Worm (Caenorhabditis elegans): Measurements from ENCODE around the gene nep-20.

nep-20 gene

DNA sequence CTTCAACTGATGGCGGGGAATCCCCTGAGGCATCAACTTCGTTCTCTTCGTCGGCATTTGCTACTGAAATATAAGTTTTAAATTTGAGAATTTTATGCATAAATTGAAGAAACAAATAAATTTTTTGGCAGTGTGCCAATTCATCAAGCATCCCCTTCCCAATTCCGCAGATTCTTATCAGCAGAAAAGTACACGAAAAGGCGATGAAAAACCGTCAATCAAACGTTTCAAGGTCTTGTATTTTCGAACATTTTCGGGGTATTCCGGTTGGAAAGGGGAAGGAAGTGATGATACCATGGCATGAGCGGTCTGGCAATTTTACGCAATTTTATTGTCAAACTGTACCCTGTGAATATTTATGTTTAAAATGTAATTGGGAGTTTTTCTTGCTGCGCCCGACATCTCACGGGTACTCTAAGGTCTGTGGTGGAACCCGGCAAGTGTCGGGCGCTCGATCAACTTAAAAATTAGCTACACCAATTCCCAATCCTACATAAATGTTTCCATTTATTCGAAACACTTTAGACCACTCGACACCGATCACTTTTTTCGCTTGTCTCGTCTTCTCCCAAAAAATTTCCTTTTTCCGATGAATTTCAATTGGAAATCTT is 39.6 kb upstream of the nep-20 start:
- peak; percentile 43 for TF ChIP-seq unc-62 (GFP tag; optimal IDR thresholded peaks at IDR 0.05)
- TF ChIP-seq snpc-4 (tag; optimal IDR thresholded peaks at IDR 0.05) = peak; percentile 78
- TF ChIP-seq elt-2 (tag; optimal IDR thresholded peaks at IDR 0.05) = no peak
- no peak for TF ChIP-seq R02D3.7 (tag; optimal IDR thresholded peaks at IDR 0.05)
- TF ChIP-seq ceh-9 (tag; optimal IDR thresholded peaks at IDR 0.05) = no peak
- TF ChIP-seq ztf-11 (tag; optimal IDR thresholded peaks at IDR 0.05) = no peak
- TF ChIP-seq nhr-43 (tag; optimal IDR thresholded peaks at IDR 0.05; ENCODE audit: poor library complexity, severe bottlenecking) = peak; percentile 43
- TF ChIP-seq nhr-25 (tag; optimal IDR thresholded peaks at IDR 0.05) = peak; percentile 56
- peak; percentile 77 for TF ChIP-seq elt-1 (tag; optimal IDR thresholded peaks at IDR 0.05)
- peak; percentile 19 for TF ChIP-seq ama-1 (optimal IDR thresholded peaks at IDR 0.05)
- TF ChIP-seq zag-1 (tag; optimal IDR thresholded peaks at IDR 0.05) = no peak
- no peak for TF ChIP-seq skn-1 (tag; optimal IDR thresholded peaks at IDR 0.05)

ce11 chrII:3429400-3429799 is 34.0 kb upstream of the nep-20 start, which contains the start of gene C16C8.18:
TSS of gene C16C8.18 (plus strand) at chrII:3429700.
- no peak for TF ChIP-seq jun-1 (tag; optimal IDR thresholded peaks at IDR 0.05)
- no peak for TF ChIP-seq daf-12 (tag; optimal IDR thresholded peaks at IDR 0.05)
- TF ChIP-seq lin-15B (tag; optimal IDR thresholded peaks at IDR 0.05) = no peak
- TF ChIP-seq nhr-77 (tag; optimal IDR thresholded peaks at IDR 0.05) = no peak
- no peak for TF ChIP-seq aly-2 (tag; optimal IDR thresholded peaks at IDR 0.05)
- TF ChIP-seq tbx-2 (tag; optimal IDR thresholded peaks at IDR 0.05) = no peak
- no peak for TF ChIP-seq pqm-1 (tag; optimal IDR thresholded peaks at IDR 0.05)
- TF ChIP-seq elt-3 (tag; optimal IDR thresholded peaks at IDR 0.05) = no peak
- TF ChIP-seq nhr-43 (tag; optimal IDR thresholded peaks at IDR 0.05; ENCODE audit: poor library complexity, severe bottlenecking) = no peak
- TF ChIP-seq ceh-82 (tag; optimal IDR thresholded peaks at IDR 0.05) = no peak

DNA sequence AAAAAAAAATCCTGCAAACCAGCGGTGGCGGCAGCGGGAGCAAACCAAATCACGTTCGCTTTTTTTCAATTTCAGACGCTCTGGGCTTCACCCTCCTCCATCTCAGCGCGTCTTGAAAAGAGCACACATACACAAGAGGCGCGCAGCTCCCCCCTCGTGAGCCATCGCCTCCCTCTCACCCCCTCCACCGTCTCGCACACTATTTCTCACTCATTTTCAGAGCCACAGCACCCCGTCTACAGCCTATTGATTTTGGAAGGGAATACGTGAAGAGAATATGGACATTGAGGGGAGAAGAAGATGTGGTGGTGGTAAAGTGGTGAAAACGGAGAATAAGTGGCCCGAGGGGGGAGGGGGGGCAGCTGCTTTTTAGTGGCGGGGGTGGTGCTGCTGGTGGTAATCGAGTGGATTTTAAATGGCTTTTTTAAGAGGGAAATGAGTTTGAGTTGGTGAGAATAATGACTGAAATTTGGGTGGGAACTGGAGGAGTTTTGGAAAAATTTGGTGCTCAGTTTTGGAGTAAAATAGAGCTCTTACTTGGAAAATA is 32.8 kb upstream of the nep-20 start:
- TF ChIP-seq snpc-4 (tag; optimal IDR thresholded peaks at IDR 0.05) = peak; percentile 19
- TF ChIP-seq sea-2 (GFP tag; optimal IDR thresholded peaks at IDR 0.05) = peak; percentile 20
- TF ChIP-seq nfya-1 (tag; optimal IDR thresholded peaks at IDR 0.05; ENCODE audit: insufficient read depth) = peak; percentile 60
- peak; percentile 66 for TF ChIP-seq hmg-11 (tag; optimal IDR thresholded peaks at IDR 0.05)
- peak; percentile 72 for TF ChIP-seq lin-39 (tag; optimal IDR thresholded peaks at IDR 0.05)
- peak; percentile 3 for TF ChIP-seq fkh-10 (GFP tag; optimal IDR thresholded peaks at IDR 0.05)
- TF ChIP-seq lin-15B (tag; optimal IDR thresholded peaks at IDR 0.05) = no peak
- no peak for TF ChIP-seq nhr-28 (tag; optimal IDR thresholded peaks at IDR 0.05)

DNA sequence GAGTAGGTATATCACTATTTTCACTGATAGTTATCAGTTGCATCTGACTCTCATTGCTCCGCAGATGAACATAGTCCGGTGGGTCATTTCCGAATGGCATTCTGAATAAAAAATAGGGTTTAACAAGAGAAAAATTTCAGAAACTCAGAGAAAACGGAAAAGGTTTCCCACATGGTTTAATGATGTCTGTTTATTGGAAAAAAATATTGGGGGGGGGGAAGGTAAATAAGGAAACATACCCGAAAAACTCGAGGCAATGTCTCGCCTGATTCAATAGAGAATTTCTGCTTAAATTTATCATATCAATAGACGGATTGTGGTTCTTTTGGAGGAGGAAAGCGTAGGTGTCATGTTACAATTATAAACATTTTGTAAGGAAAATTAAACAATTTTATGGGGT is 30.0 kb upstream of the nep-20 start, which contains the start of gene nep-11:
TSS of gene nep-11 (minus strand) at position 101 of the 400 bp plus-strand sequence.
- TF ChIP-seq mml-1 (tag; optimal IDR thresholded peaks at IDR 0.05) = no peak
- no peak for TF ChIP-seq zag-1 (tag; optimal IDR thresholded peaks at IDR 0.05)
- TF ChIP-seq elt-1 (tag; optimal IDR thresholded peaks at IDR 0.05) = no peak
- TF ChIP-seq egl-5 (tag; optimal IDR thresholded peaks at IDR 0.05) = no peak
- TF ChIP-seq pqm-1 (tag; optimal IDR thresholded peaks at IDR 0.05) = no peak
- no peak for TF ChIP-seq snpc-4 (tag; optimal IDR thresholded peaks at IDR 0.05)
- no peak for TF ChIP-seq tbx-2 (tag; optimal IDR thresholded peaks at IDR 0.05)
- no peak for TF ChIP-seq ama-1 (optimal IDR thresholded peaks at IDR 0.05)
- no peak for TF ChIP-seq sea-2 (GFP tag; optimal IDR thresholded peaks at IDR 0.05)
- TF ChIP-seq pha-4 (tag; optimal IDR thresholded peaks at IDR 0.05) = no peak
- TF ChIP-seq ztf-11 (tag; optimal IDR thresholded peaks at IDR 0.05) = no peak
- TF ChIP-seq nhr-67 (tag; optimal IDR thresholded peaks at IDR 0.05) = no peak
- no peak for TF ChIP-seq skn-1 (tag; optimal IDR thresholded peaks at IDR 0.05)
- TF ChIP-seq lin-39 (tag; optimal IDR thresholded peaks at IDR 0.05) = no peak
- TF ChIP-seq fkh-10 (GFP tag; optimal IDR thresholded peaks at IDR 0.05) = no peak
- TF ChIP-seq ZK546.5 (tag; optimal IDR thresholded peaks at IDR 0.05) = no peak
- TF ChIP-seq nhr-23 (tag; optimal IDR thresholded peaks at IDR 0.05) = no peak
- no peak for TF ChIP-seq jun-1 (tag; optimal IDR thresholded peaks at IDR 0.05)
- TF ChIP-seq egl-27 (tag; optimal IDR thresholded peaks at IDR 0.05) = no peak
- no peak for TF ChIP-seq lsy-12 (tag; optimal IDR thresholded peaks at IDR 0.05)
